Fruit fly (Drosophila melanogaster): ENCODE measurements around the gene CG15458.
A peak's percentile ranks its signal among the peaks of the same experiment; 100 is the strongest.

CG15458 gene

dm6 chrX:20426818-20427217 is 12.8 kb upstream of the CG15458 start, which contains the start of gene CG15456 (continued):
- no peak for TF ChIP-seq CG12769 (tag; optimal IDR thresholded peaks at IDR 0.05)
- TF ChIP-seq aop (GFP tag; IDR thresholded peaks at IDR 0.05): no peak
- no peak for TF ChIP-seq Aef1 (GFP tag; IDR thresholded peaks at IDR 0.05)
- no peak for TF ChIP-seq jigr1 (GFP tag; IDR thresholded peaks at IDR 0.05)
- no peak for TF ChIP-seq trh (GFP tag; optimal IDR thresholded peaks at IDR 0.05)
- no peak for TF ChIP-seq Nf-YB (GFP tag; optimal IDR thresholded peaks at IDR 0.05)
- no peak for TF ChIP-seq chif (GFP tag; optimal IDR thresholded peaks at IDR 0.05)
- no peak for TF ChIP-seq Sry-β (GFP tag; optimal IDR thresholded peaks at IDR 0.05)
- TF ChIP-seq CG6175 (GFP tag; IDR thresholded peaks at IDR 0.05): no peak
- no peak for TF ChIP-seq CG5180 (GFP tag; optimal IDR thresholded peaks at IDR 0.05)
- no peak for TF ChIP-seq CG31388 (GFP tag; optimal IDR thresholded peaks at IDR 0.05)
- TF ChIP-seq vvl (GFP tag; IDR thresholded peaks at IDR 0.05): no peak
- TF ChIP-seq crol (GFP tag; IDR thresholded peaks at IDR 0.05): no peak
- TF ChIP-seq D19B (GFP tag; optimal IDR thresholded peaks at IDR 0.05): no peak
- no peak for TF ChIP-seq gfzf (GFP tag; optimal IDR thresholded peaks at IDR 0.05)
- no peak for TF ChIP-seq CG10209 (GFP tag; optimal IDR thresholded peaks at IDR 0.05)
- no peak for TF ChIP-seq CG17612 (GFP tag; IDR thresholded peaks at IDR 0.05)
- no peak for TF ChIP-seq CG14667 (GFP tag; IDR thresholded peaks at IDR 0.05)

DNA sequence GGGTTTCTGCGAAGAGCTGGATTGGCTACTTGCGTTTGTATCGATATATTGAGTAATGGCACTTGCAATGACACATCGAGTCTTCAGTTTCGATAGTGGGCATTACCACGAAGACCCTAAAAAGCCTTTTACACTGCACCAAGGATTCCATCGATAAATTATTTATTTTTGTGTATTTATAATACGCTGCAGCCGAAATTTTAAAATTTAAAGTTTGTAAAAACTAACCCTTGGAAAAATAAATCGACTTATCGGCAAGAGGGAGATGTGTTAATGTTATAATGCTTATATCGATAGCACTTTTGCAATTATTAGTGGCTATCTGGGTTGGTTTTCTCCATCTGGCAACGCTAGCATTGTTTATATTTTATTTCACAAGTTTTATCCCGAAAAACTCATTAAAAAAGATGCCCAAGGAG is 9.8 kb upstream of the CG15458 start, which contains the start of the genes Pp4-19C and cactin:
Gene Pp4-19C (minus strand): TSS at position 256 of the 419 bp plus-strand sequence.
Gene cactin (plus strand): TSS at position 323 of the 419 bp plus-strand sequence.
- TF ChIP-seq nau (GFP tag; optimal IDR thresholded peaks at IDR 0.05) (no peak), crp (GFP tag; optimal IDR thresholded peaks at IDR 0.05) (peak in 1 of 2 experiments; percentile 51), Asciz (GFP tag; optimal IDR thresholded peaks at IDR 0.05) (no peak), CG9609 (GFP tag; optimal IDR thresholded peaks at IDR 0.05) (no peak), pfk (GFP tag; optimal IDR thresholded peaks at IDR 0.05) (no peak), CG12104 (GFP tag; optimal IDR thresholded peaks at IDR 0.05) (no peak), CG8944 (GFP tag; optimal IDR thresholded peaks at IDR 0.05) (peak; percentile 41), nom (GFP tag; optimal IDR thresholded peaks at IDR 0.05) (no peak), mirr (GFP tag; optimal IDR thresholded peaks at IDR 0.05) (no peak), CG14965 (GFP tag; optimal IDR thresholded peaks at IDR 0.05; ENCODE audit: borderline replicate concordance) (no peak), CG12219 (GFP tag; optimal IDR thresholded peaks at IDR 0.05) (no peak), sc (optimal IDR thresholded peaks at IDR 0.05) (no peak), sc (GFP tag; optimal IDR thresholded peaks at IDR 0.05) (no peak), CG2889 (GFP tag; IDR thresholded peaks at IDR 0.05) (no peak), CG10431 (GFP tag; optimal IDR thresholded peaks at IDR 0.05) (no peak), CG7556 (GFP tag; optimal IDR thresholded peaks at IDR 0.05) (no peak), CG7372 (GFP tag; IDR thresholded peaks at IDR 0.05) (no peak), HLH3B (GFP tag; IDR thresholded peaks at IDR 0.05) (no peak), inv (GFP tag; IDR thresholded peaks at IDR 0.05; ENCODE audit: partially characterized antibody) (peak; percentile 84), CG4328 (GFP tag; optimal IDR thresholded peaks at IDR 0.05) (no peak), Nf-YB (GFP tag; optimal IDR thresholded peaks at IDR 0.05) (peak; percentile 48), CG2199 (GFP tag; IDR thresholded peaks at IDR 0.05) (no peak), Dll (GFP tag; IDR thresholded peaks at IDR 0.05; ENCODE audit: partially characterized antibody) (peak; percentile 91), Sox100B (GFP tag; optimal IDR thresholded peaks at IDR 0.05) (no peak), lab (GFP tag; optimal IDR thresholded peaks at IDR 0.05) (no peak), grau (tag; optimal IDR thresholded peaks at IDR 0.05) (peak; percentile 36), tgo (GFP tag; IDR thresholded peaks at IDR 0.05) (no peak), Kr (GFP tag; optimal IDR thresholded peaks at IDR 0.05) (no peak), Fer2 (tag; optimal IDR thresholded peaks at IDR 0.05) (no peak), unpg (GFP tag; optimal IDR thresholded peaks at IDR 0.05) (no peak), tio (GFP tag; optimal IDR thresholded peaks at IDR 0.05) (no peak), CG6272 (GFP tag; IDR thresholded peaks at IDR 0.05) (peak; percentile 11; the same call in 1 of the 2 replicates), CG15269 (tag; optimal IDR thresholded peaks at IDR 0.05) (no peak), jumu (GFP tag; optimal IDR thresholded peaks at IDR 0.05) (peak; percentile 7)

Data from whole organism, embryonic.